Fruit fly (Drosophila melanogaster) whole organism, pupa: ENCODE data around the gene CG32280.

ENCODE experiments used
- CG10348 ChIP-seq: fragments of 200-800 bp; sonication (Bioruptor generic); IDR thresholded peaks from 2 replicates; pipeline ENCODE4 v1.3.6; 2022; ENCODE audit warnings: missing biosample characterization, missing genetic modification characterization
- CG12605 ChIP-seq: fragments of 200-800 bp; sonication (Bioruptor generic); IDR thresholded peaks from 2 replicates; pipeline ENCODE4 v1.3.6; 2022; ENCODE audit warnings: missing biosample characterization, missing genetic modification characterization
- CG13204 ChIP-seq: fragments of 200-800 bp; sonication (Bioruptor generic); optimal IDR thresholded peaks from 2 replicates; lab custom pipeline; 2018; ENCODE audit warnings: missing biosample characterization, mild to moderate bottlenecking, missing genetic modification characterization, moderate library complexity
- CG14655 ChIP-seq: fragments of 200-800 bp; sonication (Bioruptor generic); optimal IDR thresholded peaks from 3 replicates; lab custom pipeline; 2017; ENCODE audit warnings: mild to moderate bottlenecking, missing biosample characterization, missing genetic modification reagents, missing genetic modification characterization
- CG15710 ChIP-seq: fragments of 200-800 bp; sonication (Bioruptor generic); optimal IDR thresholded peaks from 2 replicates; lab custom pipeline; 2018; ENCODE audit warnings: missing biosample characterization, mild to moderate bottlenecking, missing genetic modification characterization, moderate library complexity
- CG17806 ChIP-seq: fragments of 200-800 bp; sonication (Bioruptor generic); optimal IDR thresholded peaks from 2 replicates; lab custom pipeline; 2018; ENCODE audit warnings: missing biosample characterization, mild to moderate bottlenecking, missing genetic modification characterization, moderate library complexity
- CG32121 ChIP-seq: fragments of 200-800 bp; sonication (Bioruptor generic); IDR thresholded peaks from 2 replicates; pipeline ENCODE4 v1.3.6; 2022; ENCODE audit warnings: missing biosample characterization, missing genetic modification characterization
- CG34367 ChIP-seq: fragments of 200-800 bp; sonication (Bioruptor generic); optimal IDR thresholded peaks from 2 replicates; lab custom pipeline; 2018; ENCODE audit warnings: missing biosample characterization, mild to moderate bottlenecking, missing genetic modification characterization
- CG4496 ChIP-seq: fragments of 200-800 bp; sonication (Bioruptor generic); IDR thresholded peaks from 3 replicates; pipeline ENCODE4 v1.3.6; 2022; ENCODE audit warnings: missing biosample characterization, missing genetic modification characterization
- CG8159 ChIP-seq: fragments of 200-800 bp; sonication (Bioruptor generic); optimal IDR thresholded peaks from 3 replicates; lab custom pipeline; 2018; ENCODE audit warnings: missing biosample characterization, mild to moderate bottlenecking, missing genetic modification characterization, moderate library complexity
- CG8301 ChIP-seq: fragments of 200-800 bp; sonication (Bioruptor generic); optimal IDR thresholded peaks from 2 replicates; lab custom pipeline; 2018; ENCODE audit warnings: missing biosample characterization, mild to moderate bottlenecking, missing genetic modification characterization
- CG9948 ChIP-seq: fragments of 200-800 bp; sonication (Bioruptor generic); optimal IDR thresholded peaks from 2 replicates; lab custom pipeline; 2018; ENCODE audit warnings: missing biosample characterization, mild to moderate bottlenecking, missing genetic modification characterization, moderate library complexity
- D1 ChIP-seq: fragments of 200-800 bp; sonication (Bioruptor generic); optimal IDR thresholded peaks from 2 replicates; lab custom pipeline; 2018; ENCODE audit warnings: missing biosample characterization, mild to moderate bottlenecking, missing genetic modification characterization, moderate library complexity
- EcR ChIP-seq: fragments of 200-800 bp; sonication (Bioruptor generic); optimal IDR thresholded peaks from 3 replicates; lab custom pipeline; 2019; ENCODE audit warnings: missing biosample characterization, missing genetic modification characterization, mild to moderate bottlenecking, moderate library complexity, missing genetic modification reagents
- Ets98B ChIP-seq: fragments of 200-800 bp; sonication (Bioruptor generic); IDR thresholded peaks from 2 replicates; pipeline ENCODE4 v1.3.6; 2022; ENCODE audit warnings: missing biosample characterization, missing genetic modification characterization
- Pif1A ChIP-seq: fragments of 200-800 bp; sonication (Bioruptor generic); optimal IDR thresholded peaks from 3 replicates; lab custom pipeline; 2016; ENCODE audit warnings: missing biosample characterization, missing genetic modification characterization
- Pif1B ChIP-seq: fragments of 200-800 bp; sonication (Bioruptor generic); optimal IDR thresholded peaks from 3 replicates; lab custom pipeline; 2016; ENCODE audit warnings: missing biosample characterization, missing genetic modification characterization
- Snoo ChIP-seq: fragments of 200-800 bp; sonication (Bioruptor generic); optimal IDR thresholded peaks from 3 replicates; lab custom pipeline; 2017; ENCODE audit warnings: missing biosample characterization, mild to moderate bottlenecking, missing genetic modification characterization, inconsistent platforms
- fd96Ca ChIP-seq: fragments of 200-800 bp; sonication (Bioruptor generic); IDR thresholded peaks from 3 replicates; pipeline ENCODE4 v1.3.6; 2022; ENCODE audit warnings: missing biosample characterization, missing genetic modification characterization
- gl ChIP-seq: fragments of 200-800 bp; sonication (Bioruptor generic); optimal IDR thresholded peaks from 2 replicates; lab custom pipeline; 2018; ENCODE audit warnings: missing biosample characterization, mild to moderate bottlenecking, missing genetic modification characterization
- rn ChIP-seq: fragments of 200-800 bp; sonication (Bioruptor generic); IDR thresholded peaks from 2 replicates; pipeline ENCODE4 v1.3.6; 2022; ENCODE audit warnings: missing biosample characterization, missing genetic modification characterization

Gene CG32280

DNA sequence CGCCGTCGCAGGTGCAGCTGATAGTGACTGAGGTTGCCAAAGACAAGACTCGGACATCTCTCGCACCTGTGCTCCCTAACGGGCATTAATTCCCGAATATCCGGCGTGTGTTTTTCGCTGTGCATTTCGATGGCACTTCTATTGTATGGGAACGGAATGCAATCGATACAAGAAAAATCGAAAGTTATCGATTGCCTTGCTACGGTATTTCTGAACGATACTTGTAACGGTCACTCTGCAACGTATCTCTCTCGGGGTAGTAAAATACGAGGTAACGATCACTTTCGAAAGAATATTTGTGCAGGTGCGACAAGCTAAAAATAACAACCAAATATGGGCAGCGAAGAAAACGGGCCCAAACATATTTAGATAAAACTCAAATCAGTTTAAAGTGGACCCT, at the start of gene CG32280:
TSS of gene CG32280 (plus strand) at position 231 of the 400 bp plus-strand sequence.
- TF ChIP-seq Ets98B (GFP tag; lab: Robert Waterston, UW) (0 out of 2 replicates have a peak, but pooled peaks have one; percentile 19), Snoo (no peak), CG34367 (tag; lab: Kevin White, UChicago) (no peak), CG32121 (GFP tag; lab: Robert Waterston, UW) (0 out of 2 replicates have a peak, but pooled peaks have one; percentile 37), fd96Ca (GFP tag; lab: Robert Waterston, UW) (peak; percentile 34; the same call in 1 of the 3 replicates), CG4496 (0 out of 3 replicates have a peak, but pooled peaks have one; percentile 58)
- TF ChIP-seq, all 21 proteins: peak for 4

DNA sequence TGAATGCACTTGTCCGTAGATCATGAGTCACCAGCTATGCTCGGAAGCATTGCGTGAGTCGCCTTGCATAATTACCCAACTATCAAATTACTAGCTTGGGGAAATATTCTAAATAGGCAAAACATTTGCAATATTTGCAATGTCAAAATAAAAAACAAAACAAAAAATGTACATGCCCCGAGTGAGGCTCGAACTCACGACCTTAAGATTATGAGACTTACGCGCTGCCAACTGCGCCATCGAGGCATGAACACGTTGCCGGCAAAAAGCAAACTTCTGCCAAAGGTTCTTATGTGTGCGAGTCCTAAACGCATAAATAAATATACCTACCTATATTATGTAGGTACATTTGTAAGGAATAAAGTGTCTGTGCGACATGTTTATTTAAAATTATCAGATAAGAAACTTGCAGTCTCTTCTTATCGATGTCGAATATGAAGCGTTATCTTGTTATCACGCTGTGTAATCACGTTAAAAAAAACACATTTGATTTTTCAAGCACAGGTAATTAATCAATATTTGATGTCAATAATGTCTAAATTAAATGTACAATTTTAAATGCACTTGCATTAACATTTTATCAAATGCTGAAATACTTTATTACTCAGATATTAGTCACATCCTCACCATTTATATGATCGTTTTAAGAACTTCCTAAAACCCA, 43.1 kb upstream of the CG32280 start:
- TF ChIP-seq fd96Ca (GFP tag; lab: Robert Waterston, UW) (no peak), EcR (GFP tag; lab: Kevin White, UChicago) (peak; percentile 17)
- TF ChIP-seq, all 21 proteins: peak for 1

DNA sequence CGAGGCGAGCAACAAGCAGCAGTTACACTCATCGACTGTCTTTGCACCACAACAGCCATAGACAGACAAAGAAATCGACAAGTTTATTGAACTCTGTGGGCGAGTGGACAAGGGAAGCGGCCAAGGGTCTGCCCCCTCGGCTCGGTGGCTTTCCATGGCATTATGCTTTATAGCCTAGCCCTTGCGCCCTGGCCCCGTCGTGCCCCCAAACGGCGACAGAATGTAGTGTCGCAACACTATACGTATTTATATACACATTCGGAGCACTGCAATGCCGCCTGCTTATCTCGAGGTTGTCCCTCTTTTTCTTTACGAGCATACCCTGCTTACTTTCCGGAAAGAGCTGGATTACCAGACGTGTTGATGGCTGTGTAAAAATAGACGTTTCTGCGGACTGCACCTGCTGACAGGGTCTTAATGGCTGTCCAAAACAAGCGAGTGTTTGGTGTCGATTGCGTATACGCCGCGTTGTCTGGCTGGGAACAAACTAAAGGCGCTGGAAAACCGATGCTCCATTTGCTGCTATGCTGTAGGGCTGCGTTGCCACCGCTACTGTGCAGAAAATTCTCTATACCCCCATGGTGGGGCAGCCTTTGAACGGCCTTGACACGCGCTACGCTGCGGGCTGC, 42.2 kb upstream of the CG32280 start:
- TF ChIP-seq CG17806 (no peak), gl (no peak), EcR (GFP tag; lab: Kevin White, UChicago) (peak; percentile 97), CG9948 (tag; lab: Kevin White, UChicago) (no peak), CG32121 (GFP tag; lab: Robert Waterston, UW) (peak; percentile 31; the same call in 1 of the 2 replicates), CG4496 (peak; percentile 17; the same call in 1 of the 3 replicates), fd96Ca (GFP tag; lab: Robert Waterston, UW) (no peak), D1 (tag; lab: Kevin White, UChicago) (no peak)

DNA sequence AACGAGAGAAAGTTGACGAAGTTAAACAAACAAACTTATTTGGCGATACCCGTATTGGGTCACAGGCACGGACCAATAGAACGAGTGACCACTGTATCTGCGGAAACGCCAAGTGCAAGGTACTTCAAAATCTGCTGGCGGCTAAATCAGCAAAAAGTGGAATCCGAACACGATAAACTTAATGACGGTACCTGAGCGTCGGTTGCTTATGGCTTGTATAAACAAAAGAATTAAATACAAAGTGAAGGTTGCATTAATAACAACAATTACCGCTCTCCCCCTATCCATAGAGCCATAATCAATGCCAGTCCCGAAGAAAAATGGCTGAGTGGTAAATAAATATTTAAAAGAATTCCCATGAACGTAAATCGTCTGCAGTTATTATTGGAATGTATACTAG, 40.5 kb upstream of the CG32280 start:
- TF ChIP-seq gl (no peak), CG14655 (GFP tag; lab: Kevin White, UChicago) (no peak), CG34367 (tag; lab: Kevin White, UChicago) (no peak), CG10348 (GFP tag; lab: Robert Waterston, UW) (no peak), rn (GFP tag; lab: Robert Waterston, UW) (no peak), CG9948 (tag; lab: Kevin White, UChicago) (no peak), CG15710 (tag; lab: Kevin White, UChicago) (no peak), CG13204 (GFP tag; lab: Kevin White, UChicago) (no peak), CG12605 (GFP tag; lab: Robert Waterston, UW) (no peak), CG8159 (no peak), Ets98B (GFP tag; lab: Robert Waterston, UW) (no peak), Snoo (no peak), fd96Ca (GFP tag; lab: Robert Waterston, UW) (no peak), Pif1B (GFP tag; lab: Kevin White, UChicago) (no peak), CG4496 (no peak), Pif1A (GFP tag; lab: Kevin White, UChicago) (no peak), EcR (GFP tag; lab: Kevin White, UChicago) (no peak), CG8301 (tag; lab: Kevin White, UChicago) (no peak), CG17806 (no peak), D1 (tag; lab: Kevin White, UChicago) (no peak)

DNA sequence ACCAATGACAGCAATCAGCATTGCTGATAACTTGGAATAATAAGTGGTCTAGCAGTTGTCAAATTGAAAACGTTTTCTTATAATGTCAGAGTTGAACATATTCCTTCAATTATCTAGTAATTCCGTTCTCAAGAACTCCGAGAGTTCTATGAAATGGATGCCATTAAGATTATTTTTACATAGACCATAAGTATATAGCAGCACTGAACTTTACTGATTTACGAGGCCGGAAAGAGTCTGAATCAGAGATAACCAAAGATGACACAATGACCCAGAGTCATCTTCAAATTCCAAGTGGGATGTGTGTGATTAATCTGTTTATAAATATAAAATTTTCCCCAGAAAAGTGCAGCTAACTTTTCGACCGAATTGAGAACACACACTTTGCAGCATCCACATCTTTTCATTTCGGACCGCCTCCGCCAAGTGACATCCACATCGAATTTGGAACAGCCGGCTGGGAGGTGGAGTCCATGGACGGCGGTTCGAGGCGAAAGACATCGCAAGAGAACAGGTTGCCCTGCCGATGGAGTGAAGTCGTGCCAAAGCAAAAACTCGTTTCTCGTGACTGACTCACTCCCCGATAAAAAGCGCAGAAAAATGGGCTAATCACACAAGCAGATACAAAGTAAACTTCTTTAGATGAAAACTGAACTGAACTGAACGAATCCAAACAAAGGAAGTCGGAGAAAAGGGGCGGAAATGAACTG, 39.9 kb upstream of the CG32280 start:
- TF ChIP-seq CG17806: no peak
- TF ChIP-seq EcR (GFP tag; lab: Kevin White, UChicago): peak; percentile 65
- TF ChIP-seq CG13204 (GFP tag; lab: Kevin White, UChicago): peak; percentile 42
- 0 out of 3 replicates have a peak, but pooled peaks have one; percentile 41 for TF ChIP-seq CG4496

DNA sequence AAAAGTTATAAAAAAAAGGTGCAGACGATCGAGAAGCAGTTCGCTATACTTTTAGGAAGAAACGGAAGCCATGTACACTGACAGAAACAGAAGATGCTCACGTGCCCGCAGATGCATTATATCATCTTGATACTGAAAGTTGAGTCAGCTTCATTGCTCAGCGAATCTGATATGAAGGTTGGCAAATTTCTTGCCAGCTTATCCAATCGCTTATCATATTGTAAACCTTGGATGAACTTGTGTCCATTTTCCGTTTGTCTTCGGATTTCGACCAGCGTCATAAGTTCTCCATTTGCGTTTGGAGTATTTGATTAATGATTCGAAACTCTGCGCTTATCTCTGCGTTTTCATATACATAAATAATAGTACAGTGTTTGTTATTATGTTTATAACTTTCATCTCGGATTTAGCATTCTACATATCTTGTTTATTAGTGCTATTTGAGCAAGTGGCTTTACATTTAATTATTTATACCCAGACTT, 39.3 kb upstream of the CG32280 start:
- TF ChIP-seq CG14655 (GFP tag; lab: Kevin White, UChicago) (no peak), CG34367 (tag; lab: Kevin White, UChicago) (peak; percentile 19), CG8301 (tag; lab: Kevin White, UChicago) (peak; percentile 2)

DNA sequence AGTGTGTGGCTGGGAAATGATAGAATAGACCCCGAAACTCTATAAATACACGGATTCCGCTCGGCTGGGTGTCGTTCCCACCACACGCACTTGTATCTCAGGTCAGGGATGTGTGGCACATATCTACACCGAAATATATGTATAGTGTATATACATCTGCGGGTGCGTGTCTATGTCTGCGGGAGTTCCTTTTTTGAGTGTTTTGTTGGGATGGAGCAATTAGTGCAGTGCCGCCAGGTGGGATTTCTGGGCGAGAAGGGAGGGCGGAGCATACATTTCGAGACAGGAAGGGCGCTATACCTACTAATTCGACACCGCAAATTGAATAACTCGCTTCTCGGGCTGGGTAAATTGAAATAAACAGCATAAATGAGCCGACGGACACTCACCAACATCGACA, 38.5 kb upstream of the CG32280 start:
- TF ChIP-seq CG32121 (GFP tag; lab: Robert Waterston, UW): no peak
- 0 out of 3 replicates have a peak, but pooled peaks have one; percentile 22 for TF ChIP-seq fd96Ca (GFP tag; lab: Robert Waterston, UW)
- no peak for TF ChIP-seq EcR (GFP tag; lab: Kevin White, UChicago)
